Worm (Caenorhabditis elegans) whole organism, L4/young adult: ENCODE measurements around the gene spp-26.

ENCODE experiments used
- W03F9.2 ChIP-seq: fragments of 150-350 bp; optimal IDR thresholded peaks from 2 replicates; lab custom pipeline; 2014; ENCODE audit warnings: missing biosample characterization, missing genetic modification characterization
- dao-5 ChIP-seq: sonication (generic microtip); optimal IDR thresholded peaks from 2 replicates; lab custom pipeline; 2016; ENCODE audit warnings: missing genotype, missing genetic modification characterization, moderate library complexity, missing compliant biosample characterization

DNA sequence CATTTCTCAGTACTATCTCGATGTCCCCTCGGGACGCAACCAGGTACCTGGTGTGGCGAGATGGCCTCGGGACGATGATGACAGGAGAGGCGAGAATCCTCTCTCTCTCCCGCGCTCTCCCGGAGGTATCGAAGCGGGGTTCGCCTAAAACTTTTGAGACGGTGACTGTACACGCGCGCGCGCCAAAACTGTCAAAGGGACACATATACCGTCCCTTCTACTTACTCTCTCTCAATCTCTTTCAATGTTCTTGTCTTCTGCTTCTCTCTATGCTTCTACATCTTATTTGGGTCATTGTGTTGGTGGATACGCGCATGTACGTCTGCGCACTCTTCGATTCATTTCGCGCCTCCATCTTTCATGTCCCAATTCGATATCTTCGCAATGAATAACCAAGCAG is 17.1 kb downstream of the spp-26 start:
- TF ChIP-seq dao-5 (tag; lab: Kevin White, UChicago) (no peak), W03F9.2 (no peak)
